Fruit fly (Drosophila melanogaster) whole organism, wandering third instar larva: Measurements from ENCODE around the gene hiw.

Experiments used
- Abd-B ChIP-seq: fragments of >200 bp; optimal IDR thresholded peaks from 2 replicates; lab custom pipeline; 2017; ENCODE audit warnings: missing biosample characterization, missing genetic modification characterization
- CG32264 ChIP-seq: fragments of 200-800 bp; sonication (Bioruptor generic); optimal IDR thresholded peaks from 2 replicates; lab custom pipeline; 2016; ENCODE audit warnings: missing biosample characterization, missing genetic modification characterization
- CG9705 ChIP-seq: fragments of 200-800 bp; sonication (Bioruptor generic); optimal IDR thresholded peaks from 2 replicates; lab custom pipeline; 2018; ENCODE audit warnings: missing biosample characterization, mild to moderate bottlenecking, missing genetic modification characterization
- CrebA ChIP-seq: fragments of 200-800 bp; sonication (Bioruptor generic); optimal IDR thresholded peaks from 2 replicates; lab custom pipeline; 2016; ENCODE audit warnings: missing biosample characterization, mild to moderate bottlenecking, missing genetic modification characterization, borderline replicate concordance
- Dfd ChIP-seq: fragments of >200 bp; optimal IDR thresholded peaks from 2 replicates; lab custom pipeline; 2017; ENCODE audit warnings: missing biosample characterization, missing genetic modification characterization
- Dif ChIP-seq: fragments of 200-275, 200-300 bp; sonication (Bioruptor generic); optimal IDR thresholded peaks from 2 replicates; lab custom pipeline; 2018; ENCODE audit warnings: missing biosample characterization, missing genetic modification characterization; ENCODE audit not compliant: partially characterized antibody
- GATAd ChIP-seq: sonication (Bioruptor generic); optimal IDR thresholded peaks from 2 replicates; lab custom pipeline; 2016; ENCODE audit warnings: missing biosample characterization, missing genetic modification characterization
- HLH106 ChIP-seq: fragments of 200-800 bp; optimal IDR thresholded peaks from 3 replicates; lab custom pipeline; 2019; ENCODE audit warnings: missing biosample characterization, mild to moderate bottlenecking, missing genetic modification characterization, moderate library complexity
- Hnf4 ChIP-seq: fragments of 200-800 bp; sonication (Bioruptor generic); optimal IDR thresholded peaks from 2 replicates; lab custom pipeline; 2016; ENCODE audit warnings: missing biosample characterization, mild to moderate bottlenecking, missing genetic modification characterization
- Hr78 ChIP-seq: fragments of >200 bp; optimal IDR thresholded peaks from 2 replicates; lab custom pipeline; 2017; ENCODE audit warnings: missing biosample characterization, missing genetic modification characterization
- Hr83 ChIP-seq: fragments of 200-300 bp; sonication (Bioruptor generic); optimal IDR thresholded peaks from 2 replicates; lab custom pipeline; 2016; ENCODE audit warnings: missing biosample characterization, mild to moderate bottlenecking, missing genetic modification characterization, moderate library complexity; ENCODE audit not compliant: poor library complexity, severe bottlenecking
- Jra ChIP-seq: sonication (Bioruptor generic); optimal IDR thresholded peaks from 2 replicates; lab custom pipeline; 2016; ENCODE audit warnings: missing biosample characterization, missing genetic modification characterization
- Mio ChIP-seq: sonication (Bioruptor generic); optimal IDR thresholded peaks from 2 replicates; lab custom pipeline; 2016; ENCODE audit warnings: missing biosample characterization, missing genetic modification characterization
- Myc ChIP-seq: fragments of >200 bp; optimal IDR thresholded peaks from 2 replicates; lab custom pipeline; 2017
- N ChIP-seq: fragments of >200 bp; optimal IDR thresholded peaks from 2 replicates; lab custom pipeline; 2018; ENCODE audit warnings: missing biosample characterization, missing external identifiers, missing genetic modification characterization
- OdsH ChIP-seq: fragments of 200-800 bp; sonication (Bioruptor generic); optimal IDR thresholded peaks from 2 replicates; lab custom pipeline; 2016; ENCODE audit warnings: missing biosample characterization, mild to moderate bottlenecking, missing genetic modification characterization
- Rel ChIP-seq, 2 experiments: fragments of 200-800 bp; sonication (Bioruptor generic) in 1 of 2; optimal IDR thresholded peaks; 2 replicates in 1 of 2; 3 replicates in 1 of 2; lab custom pipeline; 2016 to 2019; ENCODE audit warnings: mild to moderate bottlenecking in 2 of 2, missing biosample characterization in 2 of 2, missing genetic modification characterization in 2 of 2, moderate library complexity in 1 of 2
- Sp1 ChIP-seq: fragments of 200-800 bp; sonication (Bioruptor generic); optimal IDR thresholded peaks from 3 replicates; lab custom pipeline; 2019; ENCODE audit warnings: missing biosample characterization, mild to moderate bottlenecking, missing genetic modification characterization, moderate library complexity
- Vsx2 ChIP-seq: fragments of 200-300, 225-300 bp; sonication (Bioruptor generic); optimal IDR thresholded peaks from 2 replicates; lab custom pipeline; 2018; ENCODE audit warnings: missing biosample characterization, missing genetic modification characterization; ENCODE audit not compliant: partially characterized antibody
- br ChIP-seq: fragments of 200-800 bp; sonication (Bioruptor generic); optimal IDR thresholded peaks from 2 replicates; lab custom pipeline; 2016; ENCODE audit warnings: missing biosample characterization, missing genetic modification characterization
- brk ChIP-seq: fragments of 200-800 bp; sonication (Bioruptor generic); optimal IDR thresholded peaks from 2 replicates; lab custom pipeline; 2016; ENCODE audit warnings: missing biosample characterization, mild to moderate bottlenecking, missing genetic modification characterization
- dl ChIP-seq, 2 experiments: fragments of 175-275, 200-275 bp in 1 of 2; fragments of 200-275 bp in 1 of 2; sonication (Bioruptor generic); optimal IDR thresholded peaks; lab custom pipeline; 2018; ENCODE audit warnings: mild to moderate bottlenecking in 2 of 2, missing biosample characterization in 2 of 2, missing genetic modification characterization in 2 of 2, moderate library complexity in 2 of 2; ENCODE audit not compliant: partially characterized antibody in 2 of 2, insufficient read depth in 1 of 2
- dmrt93B ChIP-seq: fragments of 200-800 bp; sonication (Bioruptor generic); optimal IDR thresholded peaks from 2 replicates; lab custom pipeline; 2018; ENCODE audit warnings: missing biosample characterization, mild to moderate bottlenecking, missing genetic modification characterization
- dsf ChIP-seq: sonication (Bioruptor generic); optimal IDR thresholded peaks from 2 replicates; lab custom pipeline; 2016; ENCODE audit warnings: missing biosample characterization, missing genetic modification characterization, borderline replicate concordance
- ey ChIP-seq: fragments of 200-800 bp; sonication (Bioruptor generic); optimal IDR thresholded peaks from 2 replicates; lab custom pipeline; 2016; ENCODE audit warnings: missing biosample characterization, missing genetic modification characterization
- foxo ChIP-seq, 2 experiments: fragments of 200-800 bp; sonication (Bioruptor generic); optimal IDR thresholded peaks; 2 replicates in 1 of 2; 3 replicates in 1 of 2; lab custom pipeline; 2016 to 2017; ENCODE audit warnings: missing biosample characterization in 2 of 2, missing genetic modification characterization in 2 of 2
- fru ChIP-seq: fragments of 200-800 bp; sonication (Bioruptor generic); optimal IDR thresholded peaks from 3 replicates; lab custom pipeline; 2016; ENCODE audit warnings: missing biosample characterization, mild to moderate bottlenecking, missing genetic modification characterization
- h ChIP-seq: fragments of 200-800 bp; sonication (Bioruptor generic); optimal IDR thresholded peaks from 3 replicates; lab custom pipeline; 2016; ENCODE audit warnings: missing biosample characterization, mild to moderate bottlenecking, missing genetic modification characterization
- jim ChIP-seq: fragments of 175-275, 200-325 bp; sonication (Bioruptor generic); optimal IDR thresholded peaks from 2 replicates; lab custom pipeline; 2016; ENCODE audit warnings: missing biosample characterization, mild to moderate bottlenecking, missing genetic modification characterization
- lola ChIP-seq: fragments of >200 bp; optimal IDR thresholded peaks from 2 replicates; lab custom pipeline; 2017; ENCODE audit warnings: missing biosample characterization, missing genetic modification characterization
- pan ChIP-seq: fragments of >200 bp; optimal IDR thresholded peaks from 2 replicates; lab custom pipeline; 2017
- psq ChIP-seq: fragments of 200-800 bp; sonication (Bioruptor generic); optimal IDR thresholded peaks from 3 replicates; lab custom pipeline; 2017; ENCODE audit warnings: missing biosample characterization, mild to moderate bottlenecking, missing genetic modification characterization, moderate library complexity
- rgr ChIP-seq: fragments of 200-800 bp; sonication (Bioruptor generic); optimal IDR thresholded peaks from 3 replicates; lab custom pipeline; 2016; ENCODE audit warnings: missing biosample characterization, mild to moderate bottlenecking, missing genetic modification characterization
- sage ChIP-seq: fragments of 200-800 bp; sonication (Bioruptor generic); optimal IDR thresholded peaks from 2 replicates; lab custom pipeline; 2016; ENCODE audit warnings: missing biosample characterization, mild to moderate bottlenecking, missing genetic modification characterization
- sv ChIP-seq: fragments of 200-800 bp; sonication (Bioruptor generic); optimal IDR thresholded peaks from 3 replicates; lab custom pipeline; 2016; ENCODE audit warnings: missing biosample characterization, missing genetic modification characterization
- tai ChIP-seq: sonication (Bioruptor generic); optimal IDR thresholded peaks from 2 replicates; lab custom pipeline; 2016; ENCODE audit warnings: missing biosample characterization, missing genetic modification characterization
- usp ChIP-seq: fragments of >200 bp; optimal IDR thresholded peaks from 2 replicates; lab custom pipeline; 2017; ENCODE audit warnings: missing biosample characterization, missing genetic modification characterization
- woc ChIP-seq: sonication (Bioruptor generic); optimal IDR thresholded peaks from 2 replicates; lab custom pipeline; 2016; ENCODE audit warnings: missing biosample characterization, mild to moderate bottlenecking, missing genetic modification characterization

The hiw gene

DNA sequence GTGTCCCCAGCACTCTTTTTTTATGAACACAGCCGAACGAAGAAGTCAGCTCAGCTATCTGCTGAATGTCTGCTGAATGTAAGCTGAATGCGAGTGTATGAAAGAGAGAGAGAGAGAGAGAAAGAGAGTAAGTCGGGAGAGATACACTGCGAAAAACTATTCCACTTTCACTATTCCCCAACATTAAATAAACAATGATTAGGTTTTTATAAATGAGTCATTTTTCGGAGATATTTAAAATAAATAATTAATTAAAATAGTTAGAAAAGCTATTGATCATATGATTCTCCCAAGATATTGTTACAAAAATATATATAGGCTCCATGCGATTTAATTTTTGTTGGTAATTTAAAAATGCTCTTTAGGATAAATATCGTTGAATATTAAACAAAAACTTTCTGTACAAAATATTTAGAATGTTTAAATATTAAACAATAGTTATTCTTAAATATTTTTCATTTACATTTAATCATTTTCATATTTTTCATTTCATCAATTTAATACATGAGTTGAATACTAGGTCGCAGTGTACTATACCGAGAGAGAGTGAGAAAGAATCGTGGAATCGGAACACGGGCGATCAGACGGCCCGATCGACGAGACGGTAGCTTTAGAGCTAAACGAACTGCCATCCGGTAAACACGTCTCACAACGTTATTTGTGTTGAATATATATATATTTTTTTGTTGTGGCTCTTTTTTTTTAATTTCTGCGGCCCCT, 39.2 kb downstream of the hiw start, which contains the start of gene be:
be (plus strand) TSS at position 611 of the 720 bp plus-strand sequence.
- TF ChIP-seq Mio (GFP tag; lab: Kevin White, UChicago): no peak
- TF ChIP-seq Vsx2: peak; percentile 57
- no peak for TF ChIP-seq CG32264 (GFP tag; lab: Kevin White, UChicago)
- TF ChIP-seq OdsH (GFP tag; lab: Kevin White, UChicago): peak; percentile 75
- TF ChIP-seq CG9705 (GFP tag; lab: Kevin White, UChicago): no peak
- TF ChIP-seq Dfd (GFP tag; lab: Kevin White, UChicago): no peak
- TF ChIP-seq dsf (GFP tag; lab: Kevin White, UChicago): no peak
- no peak for TF ChIP-seq br
- TF ChIP-seq woc (GFP tag; lab: Kevin White, UChicago): no peak
- TF ChIP-seq usp (GFP tag; lab: Kevin White, UChicago): no peak
- no peak for TF ChIP-seq tai (GFP tag; lab: Kevin White, UChicago)
- no peak for TF ChIP-seq fru (GFP tag; lab: Kevin White, UChicago)
- TF ChIP-seq foxo (GFP tag; optimal IDR thresholded peaks at IDR 0.05; lab: Kevin White, UChicago): peak in 1 of 2 experiments; percentile 68
- TF ChIP-seq CrebA (GFP tag; lab: Kevin White, UChicago): peak; percentile 23
- TF ChIP-seq dmrt93B: peak; percentile 39
- no peak for TF ChIP-seq N (GFP tag; lab: Kevin White, UChicago)
- TF ChIP-seq Jra (GFP tag; lab: Kevin White, UChicago): peak; percentile 19
- no peak for TF ChIP-seq Rel (GFP tag; optimal IDR thresholded peaks at IDR 0.05; lab: Kevin White, UChicago)
- TF ChIP-seq Rel (tag; optimal IDR thresholded peaks at IDR 0.05; lab: Kevin White, UChicago): no peak
- TF ChIP-seq brk (GFP tag; lab: Kevin White, UChicago): peak; percentile 51
- peak; percentile 90 for TF ChIP-seq jim
- TF ChIP-seq h (GFP tag; lab: Kevin White, UChicago): peak; percentile 22
- TF ChIP-seq Hr78 (GFP tag; lab: Kevin White, UChicago): no peak
- no peak for TF ChIP-seq GATAd (GFP tag; lab: Kevin White, UChicago)
- TF ChIP-seq Hnf4: peak; percentile 63
- TF ChIP-seq Abd-B (GFP tag; lab: Kevin White, UChicago): no peak
- TF ChIP-seq pan: no peak
- TF ChIP-seq sv (GFP tag; lab: Kevin White, UChicago): no peak
- TF ChIP-seq Myc (lab: Kevin White, UChicago): no peak
- TF ChIP-seq ey (GFP tag; lab: Kevin White, UChicago): no peak
- TF ChIP-seq lola (GFP tag; lab: Kevin White, UChicago): no peak
- TF ChIP-seq HLH106 (tag; lab: Kevin White, UChicago): peak; percentile 86
- no peak for TF ChIP-seq sage (GFP tag; lab: Kevin White, UChicago)
- TF ChIP-seq Sp1: peak; percentile 89
- peak; percentile 6 for TF ChIP-seq rgr
- peak; percentile 78 for TF ChIP-seq psq (GFP tag; lab: Kevin White, UChicago)
- TF ChIP-seq Hr83: peak; percentile 54
- no peak for TF ChIP-seq dl (GFP tag; optimal IDR thresholded peaks at IDR 0.05; lab: Kevin White, UChicago; ENCODE audit: insufficient read depth in 1 of 2, partially characterized antibody in 2 of 2)
- TF ChIP-seq Dif (GFP tag; lab: Kevin White, UChicago): peak; percentile 71

DNA sequence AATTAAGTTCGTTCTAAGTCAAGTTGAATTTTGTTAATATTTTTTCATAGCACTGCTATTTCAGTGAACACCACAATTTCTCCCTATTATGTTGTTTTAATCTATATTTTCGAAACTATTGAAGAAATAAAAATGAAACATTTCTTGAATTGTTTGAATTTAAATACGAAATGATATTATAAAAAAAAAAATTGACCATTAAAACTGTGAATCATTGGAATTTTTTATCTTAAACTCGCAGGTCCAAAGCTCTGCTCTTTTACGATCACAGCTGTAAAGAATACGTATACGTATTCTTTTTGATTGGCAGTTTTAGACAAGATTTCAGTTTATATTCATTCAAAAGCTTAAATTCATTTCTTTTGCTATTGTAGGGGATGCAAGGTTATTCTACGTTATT, 39.8 kb downstream of the hiw start:
- TF ChIP-seq HLH106 (tag; lab: Kevin White, UChicago) (no peak), Mio (GFP tag; lab: Kevin White, UChicago) (no peak), pan (no peak), sage (GFP tag; lab: Kevin White, UChicago) (no peak), Hnf4 (no peak), CG32264 (GFP tag; lab: Kevin White, UChicago) (no peak), Hr83 (no peak), tai (GFP tag; lab: Kevin White, UChicago) (no peak), Dif (GFP tag; lab: Kevin White, UChicago) (no peak), Myc (lab: Kevin White, UChicago) (no peak), Hr78 (GFP tag; lab: Kevin White, UChicago) (no peak), ey (GFP tag; lab: Kevin White, UChicago) (no peak), CrebA (GFP tag; lab: Kevin White, UChicago) (no peak), Vsx2 (no peak), Dfd (GFP tag; lab: Kevin White, UChicago) (no peak), Rel (GFP tag; optimal IDR thresholded peaks at IDR 0.05; lab: Kevin White, UChicago) (no peak), Rel (tag; optimal IDR thresholded peaks at IDR 0.05; lab: Kevin White, UChicago) (no peak), foxo (GFP tag; optimal IDR thresholded peaks at IDR 0.05; lab: Kevin White, UChicago) (no peak), br (no peak)
